Worm (Caenorhabditis elegans) whole organism, L1 larva: ENCODE measurements around the gene marc-1.

ENCODE experiments used
- ceh-82 ChIP-seq, 3 experiments: fragments of 150-350 bp in 1 of 3; sonication (generic microtip) in 2 of 3; optimal IDR thresholded peaks; 2 replicates each; lab custom pipeline; 2014 to 2017; ENCODE audit warnings: missing biosample characterization in 3 of 3, missing genetic modification characterization in 3 of 3
- ces-1 ChIP-seq: fragments of 150-350 bp; optimal IDR thresholded peaks from 2 replicates; lab custom pipeline; 2014; ENCODE audit warnings: missing biosample characterization, missing genetic modification reagents, missing genetic modification characterization
- elt-3 ChIP-seq, 6 experiments: fragments of 150-350 bp in 1 of 6; sonication (generic microtip); optimal IDR thresholded peaks; 2 replicates each; lab custom pipeline; 2017 to 2018; ENCODE audit warnings: missing biosample characterization in 6 of 6, missing genetic modification characterization in 6 of 6, inconsistent platforms in 1 of 6
- fos-1 ChIP-seq: fragments of 150-350 bp; optimal IDR thresholded peaks from 2 replicates; lab custom pipeline; 2014; ENCODE audit warnings: missing biosample characterization, missing genetic modification characterization
- hlh-17 ChIP-seq: fragments of 200-800 bp; sonication (Bioruptor generic); optimal IDR thresholded peaks from 2 replicates; lab custom pipeline; 2018; ENCODE audit warnings: missing genetic modification characterization, mild to moderate bottlenecking, missing compliant biosample characterization, moderate library complexity, borderline replicate concordance
- lin-13 ChIP-seq: fragments of 150-350 bp; optimal IDR thresholded peaks from 2 replicates; lab custom pipeline; 2014; ENCODE audit warnings: missing biosample characterization, missing genetic modification reagents, missing genetic modification characterization
- lsy-2 ChIP-seq, 2 experiments: fragments of 150-350 bp; optimal IDR thresholded peaks; 2 replicates each; lab custom pipeline; 2014; ENCODE audit warnings: missing biosample characterization in 2 of 2, missing genetic modification characterization in 2 of 2
- nhr-11 ChIP-seq: fragments of 150-350 bp; optimal IDR thresholded peaks from 2 replicates; lab custom pipeline; 2014; ENCODE audit warnings: missing biosample characterization, missing genetic modification characterization
- nhr-47 ChIP-seq: sonication (generic microtip); optimal IDR thresholded peaks from 2 replicates; lab custom pipeline; 2016; ENCODE audit warnings: mild to moderate bottlenecking, missing genetic modification characterization, moderate library complexity, missing compliant biosample characterization
- unc-86 ChIP-seq: sonication (generic microtip); optimal IDR thresholded peaks from 2 replicates; lab custom pipeline; 2016; ENCODE audit warnings: missing genetic modification characterization, missing compliant biosample characterization
- zag-1 ChIP-seq: fragments of 150-350 bp; optimal IDR thresholded peaks from 2 replicates; lab custom pipeline; 2014; ENCODE audit warnings: missing biosample characterization, missing genetic modification characterization
- ztf-11 ChIP-seq, 2 experiments: sonication (generic microtip); optimal IDR thresholded peaks; 2 replicates each; lab custom pipeline; 2016 to 2017; ENCODE audit warnings: missing genetic modification characterization in 2 of 2, missing biosample characterization in 1 of 2, missing compliant biosample characterization in 1 of 2
- ztf-4 ChIP-seq: fragments of 150-350 bp; optimal IDR thresholded peaks from 2 replicates; lab custom pipeline; 2014; ENCODE audit warnings: missing biosample characterization, missing genetic modification characterization

DNA sequence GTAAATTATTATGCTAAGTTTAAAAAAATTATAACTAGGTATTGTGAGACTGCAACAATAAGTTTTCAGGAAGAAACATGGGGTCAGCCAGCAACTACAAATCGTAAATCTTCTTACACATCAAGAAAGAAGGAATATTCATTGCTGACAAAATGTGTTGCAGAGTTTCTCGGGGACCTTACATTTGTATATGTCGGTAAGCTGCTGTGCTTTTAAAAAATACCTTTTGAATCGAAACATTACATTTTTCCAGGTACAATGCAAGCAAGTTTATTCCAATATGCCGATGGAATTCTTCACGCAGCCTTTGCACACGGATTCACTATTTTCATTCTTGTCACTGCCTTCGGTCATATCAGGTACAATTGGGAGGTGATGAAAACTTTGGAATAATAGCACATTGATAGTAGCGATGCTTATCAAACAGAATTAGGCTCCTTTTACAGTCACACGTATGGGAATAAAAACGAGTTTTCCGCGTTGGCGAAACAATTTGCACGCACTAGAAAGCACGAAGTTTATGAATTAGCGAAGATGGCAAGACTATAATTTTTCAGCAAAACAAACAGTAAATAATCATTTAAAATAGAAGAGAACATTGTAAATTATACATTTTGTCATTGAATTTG is 1.3 kb upstream of the marc-1 start:
- TF ChIP-seq ceh-82 (tag; optimal IDR thresholded peaks at IDR 0.05; lab: Kevin White, UChicago) (no peak), elt-3 (tag; optimal IDR thresholded peaks at IDR 0.05; lab: Kevin White, UChicago) (no peak), ztf-4 (tag; lab: Kevin White, UChicago) (no peak), nhr-11 (tag; lab: Kevin White, UChicago) (no peak), hlh-17 (GFP tag; lab: Kevin White, UChicago) (no peak), unc-86 (tag; lab: Kevin White, UChicago) (no peak), zag-1 (no peak), ztf-11 (tag; optimal IDR thresholded peaks at IDR 0.05; lab: Kevin White, UChicago) (no peak), lin-13 (GFP tag; lab: Kevin White, UChicago) (no peak), ces-1 (GFP tag; lab: Kevin White, UChicago) (no peak), fos-1 (no peak), nhr-47 (tag; lab: Kevin White, UChicago) (no peak), lsy-2 (tag; optimal IDR thresholded peaks at IDR 0.05; lab: Kevin White, UChicago) (no peak)
